Worm (Caenorhabditis elegans) whole organism, young adult: ENCODE data around the gene F32E10.9.

Experiments used
- B0261.1 ChIP-seq: sonication (generic microtip); optimal IDR thresholded peaks from 2 replicates; lab custom pipeline; 2016; ENCODE audit warnings: mild to moderate bottlenecking, missing genetic modification characterization, moderate library complexity, missing compliant biosample characterization
- F22D6.2 ChIP-seq: sonication (generic microtip); optimal IDR thresholded peaks from 2 replicates; lab custom pipeline; 2016; ENCODE audit warnings: mild to moderate bottlenecking, missing genetic modification characterization, missing compliant biosample characterization
- F23B12.7 ChIP-seq: sonication (generic microtip); optimal IDR thresholded peaks from 2 replicates; lab custom pipeline; 2017; ENCODE audit warnings: missing genetic modification characterization, mild to moderate bottlenecking, missing compliant biosample characterization, antibody characterized with exemption, moderate library complexity; ENCODE audit not compliant: insufficient read depth
- F33H1.4 ChIP-seq: fragments of 200-800 bp; sonication (Bioruptor generic); IDR thresholded peaks from 2 replicates; pipeline ENCODE4 v1.3.6; 2022; ENCODE audit warnings: missing genetic modification reagents, missing genetic modification characterization, missing compliant biosample characterization
- F52B5.7 ChIP-seq: sonication (generic microtip); optimal IDR thresholded peaks from 2 replicates; lab custom pipeline; 2016; ENCODE audit warnings: mild to moderate bottlenecking, missing genetic modification characterization, missing compliant biosample characterization
- K11D2.4 ChIP-seq: fragments of 200-800 bp; sonication (Bioruptor generic); IDR thresholded peaks from 2 replicates; pipeline ENCODE4 v1.3.6; 2022; ENCODE audit warnings: missing genetic modification reagents, missing genetic modification characterization, missing compliant biosample characterization
- K12H6.12 ChIP-seq: fragments of 200-800 bp; sonication (Bioruptor generic); optimal IDR thresholded peaks from 2 replicates; lab custom pipeline; 2018; ENCODE audit warnings: mild to moderate bottlenecking, missing genetic modification characterization, missing compliant biosample characterization
- Y79H2A.3 ChIP-seq: fragments of 200-800 bp; sonication (Bioruptor generic); conservative IDR thresholded peaks from 2 replicates; pipeline ENCODE4 v1.3.6; 2022; ENCODE audit warnings: missing genetic modification reagents, missing genetic modification characterization, missing compliant biosample characterization
- ZK185.1 ChIP-seq: sonication (generic microtip); optimal IDR thresholded peaks from 2 replicates; lab custom pipeline; 2016; ENCODE audit warnings: mild to moderate bottlenecking, missing genetic modification characterization, missing compliant biosample characterization; ENCODE audit not compliant: poor library complexity, severe bottlenecking
- ama-1 ChIP-seq, 3 experiments: fragments of 150-350 bp in 1 of 3; sonication (generic microtip) in 2 of 3; optimal IDR thresholded peaks; 2 replicates each; lab custom pipeline; 2014 to 2018; ENCODE audit warnings: missing biosample characterization in 2 of 3, missing genetic modification characterization in 2 of 3, missing genetic modification reagents in 2 of 3
- aptf-2 ChIP-seq: fragments of 200-800 bp; sonication (Bioruptor generic); conservative IDR thresholded peaks from 2 replicates; pipeline ENCODE4 v1.3.6; 2022; ENCODE audit warnings: missing genetic modification reagents, missing genetic modification characterization, missing compliant biosample characterization
- aptf-3 ChIP-seq: fragments of 200-800 bp; sonication (Bioruptor generic); IDR thresholded peaks from 2 replicates; pipeline ENCODE4 v1.3.6; 2022; ENCODE audit warnings: missing genetic modification characterization, missing compliant biosample characterization
- athp-1 ChIP-seq: sonication (generic microtip); optimal IDR thresholded peaks from 2 replicates; lab custom pipeline; 2017; ENCODE audit warnings: mild to moderate bottlenecking, missing genetic modification characterization, missing compliant biosample characterization
- attf-5 ChIP-seq: fragments of 200-800 bp; sonication (Bioruptor generic); optimal IDR thresholded peaks from 2 replicates; lab custom pipeline; 2018; ENCODE audit warnings: mild to moderate bottlenecking, missing genetic modification characterization, missing compliant biosample characterization
- attf-6 ChIP-seq: fragments of 200-800 bp; sonication (Bioruptor generic); IDR thresholded peaks from 2 replicates; pipeline ENCODE4 v1.3.6; 2022; ENCODE audit warnings: missing genetic modification reagents, missing genetic modification characterization, missing compliant biosample characterization
- bed-1 ChIP-seq: fragments of 200-800 bp; sonication (Bioruptor generic); IDR thresholded peaks from 2 replicates; pipeline ENCODE4 v1.3.6; 2022; ENCODE audit warnings: missing genetic modification reagents, missing genetic modification characterization, missing compliant biosample characterization
- bed-2 ChIP-seq: fragments of 200-800 bp; sonication (Bioruptor generic); IDR thresholded peaks from 2 replicates; pipeline ENCODE4 v1.3.6; 2022; ENCODE audit warnings: missing genetic modification reagents, missing genetic modification characterization, missing compliant biosample characterization
- cebp-2 ChIP-seq: fragments of 200-800 bp; sonication (Bioruptor generic); IDR thresholded peaks from 2 replicates; pipeline ENCODE4 v1.3.6; 2022; ENCODE audit warnings: missing genetic modification characterization, missing compliant biosample characterization
- ceh-40 ChIP-seq: fragments of 200-800 bp; sonication (Bioruptor generic); IDR thresholded peaks from 2 replicates; pipeline ENCODE4 v1.3.6; 2022; ENCODE audit warnings: missing genetic modification characterization, missing compliant biosample characterization
- ceh-58 ChIP-seq: fragments of 200-800 bp; sonication (Bioruptor generic); IDR thresholded peaks from 2 replicates; pipeline ENCODE4 v1.3.6; 2022; ENCODE audit warnings: missing genetic modification characterization, missing compliant biosample characterization
- ceh-79 ChIP-seq: sonication (generic microtip); optimal IDR thresholded peaks from 2 replicates; lab custom pipeline; 2017; ENCODE audit warnings: mild to moderate bottlenecking, missing genetic modification characterization, missing compliant biosample characterization
- efl-1 ChIP-seq: fragments of 150-350 bp; optimal IDR thresholded peaks from 2 replicates; lab custom pipeline; 2014; ENCODE audit warnings: missing biosample characterization, missing genetic modification reagents, missing genetic modification characterization
- egl-18 ChIP-seq: fragments of 200-800 bp; sonication (Bioruptor generic); IDR thresholded peaks from 2 replicates; pipeline ENCODE4 v1.3.6; 2022; ENCODE audit warnings: missing genetic modification reagents, missing genetic modification characterization, missing compliant biosample characterization
- egl-44 ChIP-seq: fragments of 200-800 bp; sonication (Bioruptor generic); IDR thresholded peaks from 2 replicates; pipeline ENCODE4 v1.3.6; 2022; ENCODE audit warnings: missing genetic modification reagents, missing genetic modification characterization, missing compliant biosample characterization
- him-1 ChIP-seq: sonication (generic microtip); optimal IDR thresholded peaks from 2 replicates; lab custom pipeline; 2016; ENCODE audit warnings: missing genotype, missing genetic modification reagents, missing genetic modification characterization, missing compliant biosample characterization
- hsf-1 ChIP-seq: fragments of 200-800 bp; sonication (Bioruptor generic); IDR thresholded peaks from 2 replicates; pipeline ENCODE4 v1.3.6; 2022; ENCODE audit warnings: missing genetic modification reagents, missing genetic modification characterization, missing compliant biosample characterization
- lag-1 ChIP-seq: fragments of 200-800 bp; sonication (Bioruptor generic); IDR thresholded peaks from 2 replicates; pipeline ENCODE4 v1.3.6; 2022; ENCODE audit warnings: missing genetic modification reagents, missing genetic modification characterization, missing compliant biosample characterization
- lin-35 ChIP-seq, 3 experiments: fragments of 150-350 bp in 2 of 3; sonication (generic microtip) in 1 of 3; optimal IDR thresholded peaks; 2 replicates each; lab custom pipeline; 2014 to 2018; ENCODE audit warnings: missing biosample characterization in 3 of 3, missing genetic modification characterization in 3 of 3, missing genetic modification reagents in 3 of 3
- lin-40 ChIP-seq: sonication (generic microtip); optimal IDR thresholded peaks from 2 replicates; lab custom pipeline; 2016; ENCODE audit warnings: missing genetic modification characterization, mild to moderate bottlenecking, missing compliant biosample characterization, missing genotype, missing genetic modification reagents
- madf-8 ChIP-seq: fragments of 200-800 bp; sonication (Bioruptor generic); conservative IDR thresholded peaks from 2 replicates; pipeline ENCODE4 v1.3.6; 2022; ENCODE audit warnings: missing genetic modification reagents, missing genetic modification characterization, missing compliant biosample characterization
- mxl-1 ChIP-seq: sonication (generic microtip); optimal IDR thresholded peaks from 2 replicates; lab custom pipeline; 2016; ENCODE audit warnings: missing genetic modification characterization, missing compliant biosample characterization
- nfyb-1 ChIP-seq: fragments of 200-800 bp; sonication (Bioruptor generic); IDR thresholded peaks from 2 replicates; pipeline ENCODE4 v1.3.6; 2022; ENCODE audit warnings: missing genetic modification reagents, missing genetic modification characterization, missing compliant biosample characterization
- nhr-27 ChIP-seq: fragments of 200-800 bp; sonication (Bioruptor generic); optimal IDR thresholded peaks from 2 replicates; lab custom pipeline; 2018; ENCODE audit warnings: mild to moderate bottlenecking, missing genetic modification characterization, moderate library complexity, missing compliant biosample characterization
- nhr-80 ChIP-seq: sonication (generic microtip); optimal IDR thresholded peaks from 2 replicates; lab custom pipeline; 2016; ENCODE audit warnings: missing genetic modification characterization, missing compliant biosample characterization
- pbrm-1 ChIP-seq: fragments of 200-800 bp; sonication (Bioruptor generic); IDR thresholded peaks from 2 replicates; pipeline ENCODE4 v1.3.6; 2022; ENCODE audit warnings: missing genetic modification reagents, missing genetic modification characterization, missing compliant biosample characterization
- pha-4 ChIP-seq: fragments of 150-350 bp; sonication (generic microtip); optimal IDR thresholded peaks from 2 replicates; lab custom pipeline; 2014; ENCODE audit warnings: missing biosample characterization, missing genetic modification reagents, missing genetic modification characterization
- repo-1 ChIP-seq: sonication (generic microtip); optimal IDR thresholded peaks from 2 replicates; lab custom pipeline; 2017; ENCODE audit warnings: mild to moderate bottlenecking, missing genetic modification characterization, missing compliant biosample characterization
- rpc-1 ChIP-seq, 2 experiments: fragments of 150-350 bp in 1 of 2; sonication (generic microtip) in 1 of 2; optimal IDR thresholded peaks; 2 replicates each; lab custom pipeline; 2014 to 2018; ENCODE audit warnings: missing biosample characterization in 1 of 2, missing genetic modification characterization in 1 of 2, missing genetic modification reagents in 1 of 2, missing genotype in 1 of 2
- sdz-38 ChIP-seq: sonication (generic microtip); optimal IDR thresholded peaks from 2 replicates; lab custom pipeline; 2016; ENCODE audit warnings: missing genotype, missing genetic modification characterization, missing compliant biosample characterization
- snpc-1.3 ChIP-seq: sonication (generic microtip); optimal IDR thresholded peaks from 2 replicates; lab custom pipeline; 2017; ENCODE audit warnings: missing genetic modification characterization, mild to moderate bottlenecking, missing compliant biosample characterization, antibody characterized with exemption, moderate library complexity, missing genotype, missing genetic modification reagents; ENCODE audit not compliant: insufficient read depth
- snpc-4 ChIP-seq, 5 experiments: fragments of 150-350 bp in 1 of 5; sonication (generic microtip) in 4 of 5; optimal IDR thresholded peaks; 2 replicates each; lab custom pipeline; 2014 to 2018; ENCODE audit warnings: missing genetic modification characterization in 5 of 5, missing biosample characterization in 3 of 5, antibody characterized with exemption in 2 of 5, mild to moderate bottlenecking in 2 of 5, missing compliant biosample characterization in 2 of 5, missing genotype in 2 of 5, moderate library complexity in 2 of 5, missing genetic modification reagents in 1 of 5
- somi-1 ChIP-seq: fragments of 200-800 bp; sonication (Bioruptor generic); optimal IDR thresholded peaks from 2 replicates; lab custom pipeline; 2018; ENCODE audit warnings: mild to moderate bottlenecking, missing genetic modification characterization, missing compliant biosample characterization
- tlf-1 ChIP-seq: fragments of 200-800 bp; sonication (Bioruptor generic); optimal IDR thresholded peaks from 2 replicates; lab custom pipeline; 2018; ENCODE audit warnings: mild to moderate bottlenecking, missing genetic modification characterization, missing compliant biosample characterization
- xnd-1 ChIP-seq: sonication (generic microtip); optimal IDR thresholded peaks from 2 replicates; lab custom pipeline; 2016; ENCODE audit warnings: missing genotype, missing genetic modification reagents, missing genetic modification characterization, missing compliant biosample characterization
- zim-3 ChIP-seq: sonication (generic microtip); optimal IDR thresholded peaks from 2 replicates; lab custom pipeline; 2017; ENCODE audit warnings: mild to moderate bottlenecking, missing genetic modification characterization, moderate library complexity, missing compliant biosample characterization
- ztf-6 ChIP-seq: fragments of 200-800 bp; sonication (Bioruptor generic); IDR thresholded peaks from 2 replicates; pipeline ENCODE4 v1.3.6; 2022; ENCODE audit warnings: missing genetic modification reagents, missing genetic modification characterization, missing compliant biosample characterization

Gene F32E10.9

ce11 chrIV:7573944-7574343 is 10.2 kb upstream of the F32E10.9 start (continued):
- TF ChIP-seq snpc-1.3 (tag; lab: Kevin White, UChicago) (peak; percentile 96), nhr-80 (peak; percentile 45), repo-1 (tag; lab: Kevin White, UChicago) (peak; percentile 86), ceh-58 (GFP tag; lab: Robert Waterston, UW) (peak; percentile 97), zim-3 (tag; lab: Kevin White, UChicago) (peak; percentile 97), mxl-1 (tag; lab: Kevin White, UChicago) (peak; percentile 96), F33H1.4 (GFP tag; lab: Robert Waterston, UW) (peak; percentile 54), xnd-1 (tag; lab: Kevin White, UChicago) (peak; percentile 8), ceh-79 (tag; lab: Kevin White, UChicago) (peak; percentile 91), K12H6.12 (tag; lab: Kevin White, UChicago) (peak; percentile 31), attf-5 (GFP tag; lab: Kevin White, UChicago) (peak; percentile 90), nhr-27 (peak; percentile 92), F23B12.7 (tag; lab: Kevin White, UChicago) (peak; percentile 96), rpc-1 (optimal IDR thresholded peaks at IDR 0.05; lab: Kevin White, UChicago) (peak; percentile 99), rpc-1 (tag; optimal IDR thresholded peaks at IDR 0.05; lab: Kevin White, UChicago) (peak; percentile 100), K11D2.4 (GFP tag; lab: Robert Waterston, UW) (0 out of 2 replicates have a peak, but pooled peaks have one; percentile 26), lin-35 (GFP tag; optimal IDR thresholded peaks at IDR 0.05; lab: Kevin White, UChicago) (peak in 2 of 3 experiments; percentile 59 to 76), egl-18 (GFP tag; lab: Robert Waterston, UW) (0 out of 2 replicates have a peak, but pooled peaks have one; percentile 59), egl-44 (peak; percentile 86), lin-40 (tag; lab: Kevin White, UChicago) (peak; percentile 84), lag-1 (GFP tag; lab: Robert Waterston, UW) (0 out of 2 replicates have a peak, but pooled peaks have one; percentile 12), madf-8 (GFP tag; lab: Robert Waterston, UW) (peak; percentile 26; the same call in 1 of the 2 replicates), snpc-4 (GFP tag; optimal IDR thresholded peaks at IDR 0.05; lab: Kevin White, UChicago) (peak; percentile 88), snpc-4 (tag; optimal IDR thresholded peaks at IDR 0.05; lab: Kevin White, UChicago) (peak; percentile 43 to 86 (median 78)), B0261.1 (peak; percentile 95), F52B5.7 (tag; lab: Kevin White, UChicago) (peak; percentile 96), ZK185.1 (tag; lab: Kevin White, UChicago) (peak; percentile 95), bed-2 (GFP tag; lab: Robert Waterston, UW) (peak; percentile 49; the same call in 1 of the 2 replicates), aptf-3 (GFP tag; lab: Robert Waterston, UW) (peak; percentile 92), nfyb-1 (peak; percentile 92), athp-1 (tag; lab: Kevin White, UChicago) (peak; percentile 91), hsf-1 (GFP tag; lab: Robert Waterston, UW) (peak; percentile 71), ceh-40 (GFP tag; lab: Robert Waterston, UW) (peak; percentile 87; the same call in 1 of the 2 replicates), efl-1 (GFP tag; lab: Kevin White, UChicago) (peak; percentile 56), pha-4 (tag; lab: Kevin White, UChicago) (no peak), bed-1 (GFP tag; lab: Robert Waterston, UW) (0 out of 2 replicates have a peak, but pooled peaks have one; percentile 22), pbrm-1 (GFP tag; lab: Robert Waterston, UW) (peak; percentile 88), ztf-6 (GFP tag; lab: Robert Waterston, UW) (peak; percentile 82; the same call in 1 of the 2 replicates), attf-6 (GFP tag; lab: Robert Waterston, UW) (peak; percentile 79), cebp-2 (GFP tag; lab: Robert Waterston, UW) (peak; percentile 85; the same call in 1 of the 2 replicates), aptf-2 (GFP tag; lab: Robert Waterston, UW) (0 out of 2 replicates have a peak, but pooled peaks have one; percentile 66), somi-1 (GFP tag; lab: Kevin White, UChicago) (peak; percentile 82), tlf-1 (GFP tag; lab: Kevin White, UChicago) (peak; percentile 83), him-1 (tag; lab: Kevin White, UChicago) (peak; percentile 96), Y79H2A.3 (GFP tag; lab: Robert Waterston, UW) (peak; percentile 75; the same call in 1 of the 2 replicates), F22D6.2 (peak; percentile 67), sdz-38 (tag; lab: Kevin White, UChicago) (no peak), ama-1 (optimal IDR thresholded peaks at IDR 0.05; lab: Kevin White, UChicago) (no peak), ama-1 (GFP tag; optimal IDR thresholded peaks at IDR 0.05; lab: Kevin White, UChicago) (peak; percentile 81 to 96)
